Fruit fly (Drosophila melanogaster) whole organism, embryonic: ENCODE results near the gene Sec63.

Experiments
- BEAF-32 ChIP-seq: fragments of 200-800 bp; sonication (Bioruptor generic); optimal IDR thresholded peaks from 3 replicates; lab custom pipeline; 2017; ENCODE audit warnings: missing biosample characterization, missing genetic modification characterization, mild to moderate bottlenecking, moderate library complexity, missing genetic modification reagents
- CG10321 ChIP-seq: fragments of 200-800 bp; sonication (Bioruptor generic); IDR thresholded peaks from 2 replicates; pipeline ENCODE4 v1.3.6; 2022; ENCODE audit warnings: missing biosample characterization, missing genetic modification characterization
- CG10462 ChIP-seq: fragments of 200-800 bp; sonication (Bioruptor generic); optimal IDR thresholded peaks from 2 replicates; lab custom pipeline; 2016; ENCODE audit warnings: missing biosample characterization, missing genetic modification characterization
- CG10565 ChIP-seq: fragments of 200-800 bp; sonication (Bioruptor generic); optimal IDR thresholded peaks from 3 replicates; lab custom pipeline; 2016; ENCODE audit warnings: missing biosample characterization, mild to moderate bottlenecking, missing genetic modification characterization
- CG11696 ChIP-seq: fragments of 200-800 bp; sonication (Bioruptor generic); IDR thresholded peaks from 2 replicates; pipeline ENCODE4 v1.3.6; 2022; ENCODE audit warnings: missing biosample characterization, missing genetic modification characterization
- CG12744 ChIP-seq: fragments of 200-800 bp; sonication (Bioruptor generic); optimal IDR thresholded peaks from 2 replicates; lab custom pipeline; 2016; ENCODE audit warnings: missing biosample characterization, missing genetic modification characterization
- CG15696 ChIP-seq: fragments of 200-800 bp; sonication (Bioruptor generic); optimal IDR thresholded peaks from 2 replicates; lab custom pipeline; 2019; ENCODE audit warnings: missing biosample characterization, mild to moderate bottlenecking, missing genetic modification characterization, moderate library complexity
- CG18619 ChIP-seq: fragments of 200-800 bp; sonication (Bioruptor generic); optimal IDR thresholded peaks from 3 replicates; lab custom pipeline; 2017; ENCODE audit warnings: missing biosample characterization, mild to moderate bottlenecking, missing genetic modification characterization
- CG2199 ChIP-seq: fragments of 200-800 bp; sonication (Bioruptor generic); IDR thresholded peaks from 3 replicates; pipeline ENCODE4 v1.3.6; 2022; ENCODE audit warnings: missing biosample characterization, missing genetic modification characterization
- CG3065 ChIP-seq: fragments of 200-800 bp; sonication (Bioruptor generic); optimal IDR thresholded peaks from 2 replicates; lab custom pipeline; 2016; ENCODE audit warnings: missing biosample characterization, missing genetic modification characterization
- CG34422 ChIP-seq: fragments of 200-800 bp; sonication (Bioruptor generic); IDR thresholded peaks from 3 replicates; pipeline ENCODE4 v1.3.6; 2022; ENCODE audit warnings: missing biosample characterization, missing genetic modification characterization
- CG3838 ChIP-seq: fragments of 200-800 bp; sonication (Bioruptor generic); optimal IDR thresholded peaks from 3 replicates; lab custom pipeline; 2016; ENCODE audit warnings: missing biosample characterization, missing genetic modification characterization
- CG6175 ChIP-seq: fragments of 200-800 bp; sonication (Bioruptor generic); IDR thresholded peaks from 3 replicates; pipeline ENCODE4 v1.3.6; 2022; ENCODE audit warnings: missing biosample characterization, missing genetic modification characterization
- CG6689 ChIP-seq: fragments of 200-800 bp; sonication (Bioruptor generic); IDR thresholded peaks from 2 replicates; pipeline ENCODE4 v1.3.6; 2022; ENCODE audit warnings: missing biosample characterization, missing genetic modification characterization
- GATAe ChIP-seq: fragments of 200-800 bp; sonication (Bioruptor generic); conservative IDR thresholded peaks from 2 replicates; pipeline ENCODE4 v1.3.6; 2022; ENCODE audit warnings: missing biosample characterization, missing genetic modification characterization
- HLH3B ChIP-seq: fragments of 200-800 bp; sonication (Bioruptor generic); IDR thresholded peaks from 2 replicates; pipeline ENCODE4 v1.3.6; 2022; ENCODE audit warnings: missing biosample characterization, missing genetic modification characterization
- HLH54F ChIP-seq: fragments of 200-800 bp; sonication (Bioruptor generic); optimal IDR thresholded peaks from 3 replicates; lab custom pipeline; 2016; ENCODE audit warnings: missing biosample characterization, missing genetic modification characterization
- Hsf ChIP-seq: fragments of 200-800 bp; sonication (Bioruptor generic); optimal IDR thresholded peaks from 3 replicates; lab custom pipeline; 2016; ENCODE audit warnings: missing biosample characterization, missing genetic modification characterization
- Jarid2 ChIP-seq: fragments of 200-800 bp; sonication (Bioruptor generic); optimal IDR thresholded peaks from 3 replicates; lab custom pipeline; 2017; ENCODE audit warnings: mild to moderate bottlenecking, missing biosample characterization, missing genetic modification reagents, missing genetic modification characterization
- Lhr ChIP-seq: fragments of 200-800 bp; sonication (Bioruptor generic); optimal IDR thresholded peaks from 3 replicates; lab custom pipeline; 2017; ENCODE audit warnings: mild to moderate bottlenecking, missing biosample characterization, missing genetic modification reagents, missing genetic modification characterization
- Meics ChIP-seq: fragments of 200-800 bp; sonication (Bioruptor generic); optimal IDR thresholded peaks from 2 replicates; lab custom pipeline; 2017; ENCODE audit warnings: missing biosample characterization, mild to moderate bottlenecking, missing genetic modification characterization
- Opbp ChIP-seq: fragments of 200-800 bp; sonication (Bioruptor generic); IDR thresholded peaks from 3 replicates; pipeline ENCODE4 v1.3.6; 2022; ENCODE audit warnings: missing biosample characterization, missing genetic modification characterization; ENCODE audit not compliant: partially characterized antibody
- Scr ChIP-seq: fragments of 200-800 bp; sonication (Bioruptor generic); IDR thresholded peaks from 2 replicates; pipeline ENCODE4 v1.3.6; 2022; ENCODE audit warnings: missing biosample characterization, missing genetic modification characterization; ENCODE audit not compliant: partially characterized antibody
- Sry-β ChIP-seq: fragments of 200-800 bp; sonication (Bioruptor generic); optimal IDR thresholded peaks from 2 replicates; lab custom pipeline; 2018; ENCODE audit warnings: missing biosample characterization, mild to moderate bottlenecking, missing genetic modification characterization, moderate library complexity
- ac ChIP-seq: fragments of 200-800 bp; sonication (Bioruptor generic); optimal IDR thresholded peaks from 3 replicates; lab custom pipeline; 2017; ENCODE audit warnings: missing biosample characterization, mild to moderate bottlenecking, missing genetic modification characterization
- ap ChIP-seq: fragments of 200-800 bp; sonication (Bioruptor generic); IDR thresholded peaks from 2 replicates; pipeline ENCODE4 v1.3.6; 2022; ENCODE audit warnings: missing biosample characterization, missing genetic modification characterization
- cad ChIP-seq: fragments of >200 bp; optimal IDR thresholded peaks from 2 replicates; lab custom pipeline; 2017; ENCODE audit warnings: missing biosample characterization, missing genetic modification characterization
- chm ChIP-seq: fragments of 200-800 bp; sonication (Bioruptor generic); IDR thresholded peaks from 2 replicates; pipeline ENCODE4 v1.3.6; 2022; ENCODE audit warnings: missing biosample characterization, missing genetic modification characterization
- crp ChIP-seq, 2 experiments: fragments of 200-800 bp; sonication (Bioruptor generic); optimal IDR thresholded peaks; 2 replicates in 1 of 2; 3 replicates in 1 of 2; lab custom pipeline; 2017; ENCODE audit warnings: missing biosample characterization in 2 of 2, missing genetic modification characterization in 2 of 2, mild to moderate bottlenecking in 1 of 2, moderate library complexity in 1 of 2
- da ChIP-seq: fragments of 200-800 bp; sonication (Bioruptor generic); optimal IDR thresholded peaks from 2 replicates; lab custom pipeline; 2016; ENCODE audit warnings: missing biosample characterization, missing genetic modification characterization
- dmrt11E ChIP-seq: fragments of 200-800 bp; sonication (Bioruptor generic); optimal IDR thresholded peaks from 3 replicates; lab custom pipeline; 2018; ENCODE audit warnings: missing biosample characterization, mild to moderate bottlenecking, missing genetic modification characterization, moderate library complexity
- ewg ChIP-seq: fragments of 200-800 bp; sonication (Bioruptor generic); optimal IDR thresholded peaks from 3 replicates; lab custom pipeline; 2017; ENCODE audit warnings: mild to moderate bottlenecking, missing biosample characterization, missing genetic modification reagents, missing genetic modification characterization
- fd3F ChIP-seq: fragments of 200-800 bp; sonication (Bioruptor generic); optimal IDR thresholded peaks from 2 replicates; lab custom pipeline; 2018; ENCODE audit warnings: missing biosample characterization, mild to moderate bottlenecking, missing genetic modification characterization, moderate library complexity
- grau ChIP-seq: fragments of 200-800 bp; optimal IDR thresholded peaks from 3 replicates; lab custom pipeline; 2019; ENCODE audit warnings: missing biosample characterization, mild to moderate bottlenecking, missing genetic modification characterization, moderate library complexity
- hb ChIP-seq: fragments of 200-800 bp; sonication (Bioruptor generic); IDR thresholded peaks from 3 replicates; pipeline ENCODE4 v1.3.6; 2022; ENCODE audit warnings: missing biosample characterization, missing genetic modification characterization; ENCODE audit not compliant: partially characterized antibody
- insv ChIP-seq, 2 experiments: fragments of 200-800 bp; sonication (Bioruptor generic); optimal IDR thresholded peaks; 3 replicates each; lab custom pipeline; 2016 to 2018; ENCODE audit warnings: missing biosample characterization in 2 of 2, missing genetic modification characterization in 2 of 2
- lab ChIP-seq: fragments of 200-800 bp; sonication (Bioruptor generic); optimal IDR thresholded peaks from 3 replicates; lab custom pipeline; 2017; ENCODE audit warnings: missing biosample characterization, missing genetic modification characterization, mild to moderate bottlenecking, moderate library complexity, missing genetic modification reagents
- lmd ChIP-seq: fragments of 200-800 bp; sonication (Bioruptor generic); IDR thresholded peaks from 2 replicates; pipeline ENCODE4 v1.3.6; 2022; ENCODE audit warnings: missing biosample characterization, missing genetic modification characterization
- peb ChIP-seq: fragments of 200-800 bp; sonication (Bioruptor generic); IDR thresholded peaks from 2 replicates; pipeline ENCODE4 v1.3.6; 2022; ENCODE audit warnings: missing biosample characterization, missing genetic modification characterization
- phol ChIP-seq: fragments of 200-800 bp; sonication (Bioruptor generic); optimal IDR thresholded peaks from 3 replicates; lab custom pipeline; 2018; ENCODE audit warnings: missing biosample characterization, mild to moderate bottlenecking, missing genetic modification characterization, moderate library complexity
- pnt ChIP-seq: fragments of 200-800 bp; sonication (Bioruptor generic); optimal IDR thresholded peaks from 3 replicates; lab custom pipeline; 2016; ENCODE audit warnings: missing biosample characterization, missing genetic modification characterization
- pum ChIP-seq: fragments of 200-800 bp; sonication (Bioruptor generic); optimal IDR thresholded peaks from 2 replicates; lab custom pipeline; 2016; ENCODE audit warnings: missing biosample characterization, missing genetic modification characterization
- row ChIP-seq: fragments of 200-800 bp; sonication (Bioruptor generic); IDR thresholded peaks from 3 replicates; pipeline ENCODE4 v1.3.6; 2022; ENCODE audit warnings: missing biosample characterization, missing genetic modification characterization
- salm ChIP-seq: fragments of 200-800 bp; sonication (Bioruptor generic); optimal IDR thresholded peaks from 2 replicates; lab custom pipeline; 2018; ENCODE audit warnings: missing biosample characterization, mild to moderate bottlenecking, missing genetic modification characterization
- tup ChIP-seq: fragments of 200-800 bp; sonication (Bioruptor generic); optimal IDR thresholded peaks from 2 replicates; lab custom pipeline; 2016; ENCODE audit warnings: missing biosample characterization, mild to moderate bottlenecking, missing genetic modification characterization, moderate library complexity

The Sec63 gene

dm6 chr3L:7370231-7370882 lies 10.0 kb downstream of the Sec63 start (continued):
- TF ChIP-seq Meics (GFP tag; lab: Kevin White, UChicago) (no peak), pum (GFP tag; lab: Kevin White, UChicago) (no peak), CG6175 (GFP tag; lab: Robert Waterston, UW) (no peak), Lhr (GFP tag; lab: Kevin White, UChicago) (no peak), CG3838 (GFP tag; lab: Kevin White, UChicago) (no peak), CG12744 (GFP tag; lab: Kevin White, UChicago) (no peak), ewg (GFP tag; lab: Kevin White, UChicago) (no peak), pnt (GFP tag; lab: Kevin White, UChicago) (no peak), CG11696 (no peak), lmd (GFP tag; lab: Robert Waterston, UW) (no peak), grau (no peak), CG15696 (tag; lab: Kevin White, UChicago) (peak; percentile 24), CG34422 (GFP tag; lab: Robert Waterston, UW) (peak; percentile 50; the same call in 1 of the 3 replicates), tup (GFP tag; lab: Kevin White, UChicago) (no peak), HLH3B (GFP tag; lab: Robert Waterston, UW) (no peak), Opbp (0 out of 3 replicates have a peak, but pooled peaks have one; percentile 4), dmrt11E (tag; lab: Kevin White, UChicago) (no peak), da (peak; percentile 47)

dm6 chr3L:7371290-7371689 lies 10.9 kb downstream of the Sec63 start:
- TF ChIP-seq crp (GFP tag; optimal IDR thresholded peaks at IDR 0.05; lab: Kevin White, UChicago) (no peak), CG10462 (GFP tag; lab: Kevin White, UChicago) (no peak), CG10321 (0 out of 2 replicates have a peak, but pooled peaks have one; percentile 10), lab (GFP tag; lab: Kevin White, UChicago) (no peak), GATAe (no peak), CG2199 (GFP tag; lab: Robert Waterston, UW) (0 out of 3 replicates have a peak, but pooled peaks have one; percentile 22), CG18619 (no peak), cad (GFP tag; lab: Kevin White, UChicago) (peak; percentile 80), CG10565 (GFP tag; lab: Kevin White, UChicago) (no peak), Hsf (GFP tag; lab: Kevin White, UChicago) (no peak), Jarid2 (GFP tag; lab: Kevin White, UChicago) (no peak), insv (GFP tag; optimal IDR thresholded peaks at IDR 0.05; lab: Kevin White, UChicago) (peak in 1 of 2 experiments; percentile 7), peb (no peak), chm (0 out of 2 replicates have a peak, but pooled peaks have one; percentile 26), hb (GFP tag; lab: Robert Waterston, UW) (peak; percentile 29; the same call in 1 of the 3 replicates), phol (peak; percentile 37), CG6689 (GFP tag; lab: Robert Waterston, UW) (no peak), CG3065 (GFP tag; lab: Kevin White, UChicago) (no peak), fd3F (GFP tag; lab: Kevin White, UChicago) (no peak), Scr (no peak), ac (GFP tag; lab: Kevin White, UChicago) (peak; percentile 28), salm (tag; lab: Kevin White, UChicago) (no peak), ap (GFP tag; lab: Robert Waterston, UW) (no peak), row (GFP tag; lab: Robert Waterston, UW) (peak; percentile 42; the same call in 2 of the 3 replicates), HLH54F (GFP tag; lab: Kevin White, UChicago) (no peak), BEAF-32 (GFP tag; lab: Kevin White, UChicago) (peak; percentile 30), Sry-β (GFP tag; lab: Kevin White, UChicago) (peak; percentile 86)
- TF ChIP-seq, all 482 proteins: peak for 11
